Fruit fly (Drosophila melanogaster) S2 (cell line): ENCODE results near the gene Trhn.

Source experiments
- CG8478 ChIP-seq: fragments of >200 bp; optimal IDR thresholded peaks from 2 replicates; lab custom pipeline; 2018
- CTCF ChIP-seq, 2 experiments: fragments of >200 bp; optimal IDR thresholded peaks; 2 replicates each; lab custom pipeline; 2018

The Trhn gene

dm6 chr3L:1166945-1167913, 25.7 kb downstream of the Trhn start:
- TF ChIP-seq CTCF (optimal IDR thresholded peaks at IDR 0.05; lab: Kevin White, UChicago) (no peak), CG8478 (lab: Kevin White, UChicago) (no peak)

dm6 chr3L:1166266-1166665, 26.7 kb downstream of the Trhn start:
- no peak for TF ChIP-seq CG8478 (lab: Kevin White, UChicago)
- TF ChIP-seq CTCF (optimal IDR thresholded peaks at IDR 0.05; lab: Kevin White, UChicago), result no peak

dm6 chr3L:1165808-1166207, 27.2 kb downstream of the Trhn start:
- TF ChIP-seq CG8478 (lab: Kevin White, UChicago) (no peak), CTCF (optimal IDR thresholded peaks at IDR 0.05; lab: Kevin White, UChicago) (no peak)

dm6 chr3L:1152540-1153348, 40.2 kb downstream of the Trhn start:
- TF ChIP-seq CG8478 (lab: Kevin White, UChicago) (no peak), CTCF (optimal IDR thresholded peaks at IDR 0.05; lab: Kevin White, UChicago) (no peak)

dm6 chr3L:1151691-1152090, 41.3 kb downstream of the Trhn start:
- TF ChIP-seq CG8478 (lab: Kevin White, UChicago) (no peak), CTCF (optimal IDR thresholded peaks at IDR 0.05; lab: Kevin White, UChicago) (no peak)

dm6 chr3L:1149230-1149629, 43.7 kb downstream of the Trhn start:
- TF ChIP-seq CTCF (optimal IDR thresholded peaks at IDR 0.05; lab: Kevin White, UChicago), result no peak
- no peak for TF ChIP-seq CG8478 (lab: Kevin White, UChicago)

- no peak for TF ChIP-seq CG8478 (lab: Kevin White, UChicago)
- no peak for TF ChIP-seq CTCF (optimal IDR thresholded peaks at IDR 0.05; lab: Kevin White, UChicago)
These were observed 46.5 kb downstream of the Trhn start for dm6 chr3L:1146492-1146891.

dm6 chr3L:1140539-1140938, 52.4 kb downstream of the Trhn start:
- TF ChIP-seq CTCF (optimal IDR thresholded peaks at IDR 0.05; lab: Kevin White, UChicago) (no peak), CG8478 (lab: Kevin White, UChicago) (no peak)
